Fruit fly (Drosophila melanogaster) whole organism, adult: ENCODE measurements around the gene Lon.

Source experiments
- CG11617 ChIP-seq: fragments of 200-800 bp; sonication (Bioruptor generic); optimal IDR thresholded peaks from 2 replicates; lab custom pipeline; 2017; ENCODE audit warnings: mild to moderate bottlenecking, missing biosample characterization, missing genetic modification reagents, missing genetic modification characterization
- CG12768 ChIP-seq: fragments of 200-800 bp; sonication (Bioruptor generic); optimal IDR thresholded peaks from 2 replicates; lab custom pipeline; 2017; ENCODE audit warnings: missing biosample characterization, missing genetic modification characterization, mild to moderate bottlenecking, moderate library complexity, missing genetic modification reagents
- CG14711 ChIP-seq: fragments of 200-800 bp; sonication (Bioruptor generic); optimal IDR thresholded peaks from 2 replicates; lab custom pipeline; 2018; ENCODE audit warnings: missing biosample characterization, mild to moderate bottlenecking, missing genetic modification characterization, moderate library complexity
- CG1620 ChIP-seq: fragments of 200-800 bp; sonication (Bioruptor generic); optimal IDR thresholded peaks from 2 replicates; lab custom pipeline; 2016; ENCODE audit warnings: missing biosample characterization, missing genetic modification characterization
- CG33017 ChIP-seq: fragments of 200-800 bp; sonication (Bioruptor generic); optimal IDR thresholded peaks from 2 replicates; lab custom pipeline; 2018; ENCODE audit warnings: missing biosample characterization, mild to moderate bottlenecking, missing genetic modification characterization, moderate library complexity
- CG5204 ChIP-seq: fragments of 200-800 bp; sonication (Bioruptor generic); optimal IDR thresholded peaks from 2 replicates; lab custom pipeline; 2016; ENCODE audit warnings: missing biosample characterization, missing genetic modification characterization
- CG7045 ChIP-seq: fragments of 200-800 bp; sonication (Bioruptor generic); optimal IDR thresholded peaks from 2 replicates; lab custom pipeline; 2017; ENCODE audit warnings: missing biosample characterization, mild to moderate bottlenecking, missing genetic modification characterization
- CG7101 ChIP-seq: fragments of 200-800 bp; sonication (Bioruptor generic); optimal IDR thresholded peaks from 2 replicates; lab custom pipeline; 2018; ENCODE audit warnings: missing biosample characterization, mild to moderate bottlenecking, missing genetic modification characterization, moderate library complexity
- Clk ChIP-seq: fragments of 200-800 bp; sonication (Bioruptor generic); optimal IDR thresholded peaks from 2 replicates; lab custom pipeline; 2017; ENCODE audit warnings: missing biosample characterization, missing genetic modification characterization
- Crg-1 ChIP-seq: fragments of 200-800 bp; sonication (Bioruptor generic); optimal IDR thresholded peaks from 2 replicates; lab custom pipeline; 2016; ENCODE audit warnings: missing biosample characterization, missing genetic modification characterization
- Hr96 ChIP-seq: fragments of 200-800 bp; sonication (Bioruptor generic); optimal IDR thresholded peaks from 2 replicates; lab custom pipeline; 2016; ENCODE audit warnings: missing biosample characterization, missing genetic modification characterization
- Mnt ChIP-seq: fragments of 200-800 bp; sonication (Bioruptor generic); optimal IDR thresholded peaks from 2 replicates; lab custom pipeline; 2016; ENCODE audit warnings: missing biosample characterization, mild to moderate bottlenecking, missing genetic modification characterization
- bab1 ChIP-seq: fragments of 200-800 bp; sonication (Bioruptor generic); optimal IDR thresholded peaks from 3 replicates; lab custom pipeline; 2019; ENCODE audit warnings: missing biosample characterization, mild to moderate bottlenecking, missing genetic modification characterization, moderate library complexity
- cic ChIP-seq: fragments of 200-800 bp; sonication (Bioruptor generic); optimal IDR thresholded peaks from 2 replicates; lab custom pipeline; 2017; ENCODE audit warnings: missing biosample characterization, mild to moderate bottlenecking, missing genetic modification characterization, moderate library complexity
- cnc ChIP-seq, 2 experiments: fragments of >200 bp; optimal IDR thresholded peaks; 2 replicates each; lab custom pipeline; 2017
- kay ChIP-seq: fragments of 200-800 bp; sonication (Bioruptor generic); peaks from one replicate; lab custom pipeline; 2016; ENCODE audit warnings: missing biosample characterization, missing genetic modification characterization, borderline replicate concordance
- ovo ChIP-seq: fragments of 200-800 bp; sonication (Bioruptor generic); optimal IDR thresholded peaks from 2 replicates; lab custom pipeline; 2016; ENCODE audit warnings: missing biosample characterization, missing genetic modification characterization
- pad ChIP-seq: fragments of 200-800 bp; sonication (Bioruptor generic); optimal IDR thresholded peaks from 3 replicates; lab custom pipeline; 2017; ENCODE audit warnings: missing biosample characterization, missing genetic modification characterization, mild to moderate bottlenecking, moderate library complexity, missing genetic modification reagents
- tj ChIP-seq: fragments of 200-800 bp; sonication (Bioruptor generic); optimal IDR thresholded peaks from 3 replicates; lab custom pipeline; 2017; ENCODE audit warnings: missing biosample characterization, mild to moderate bottlenecking, missing genetic modification characterization, moderate library complexity
- toe ChIP-seq: fragments of 200-800 bp; sonication (Bioruptor generic); optimal IDR thresholded peaks from 2 replicates; lab custom pipeline; 2016; ENCODE audit warnings: missing biosample characterization, missing genetic modification characterization

Lon gene

dm6 chr3L:19560005-19560694, 51.8 kb downstream of the Lon start:
- TF ChIP-seq CG5204 (GFP tag; lab: Kevin White, UChicago), result no peak
- no peak for TF ChIP-seq ovo (GFP tag; lab: Kevin White, UChicago)
- TF ChIP-seq pad (GFP tag; lab: Kevin White, UChicago), result no peak
- TF ChIP-seq Crg-1, result no peak
- no peak for TF ChIP-seq tj (GFP tag; lab: Kevin White, UChicago)
- TF ChIP-seq Clk (GFP tag; lab: Kevin White, UChicago), result no peak
- no peak for TF ChIP-seq Hr96 (GFP tag; lab: Kevin White, UChicago)
- no peak for TF ChIP-seq bab1 (GFP tag; lab: Kevin White, UChicago)
- TF ChIP-seq CG12768 (GFP tag; lab: Kevin White, UChicago), result no peak
- no peak for TF ChIP-seq CG7101 (tag; lab: Kevin White, UChicago)

DNA sequence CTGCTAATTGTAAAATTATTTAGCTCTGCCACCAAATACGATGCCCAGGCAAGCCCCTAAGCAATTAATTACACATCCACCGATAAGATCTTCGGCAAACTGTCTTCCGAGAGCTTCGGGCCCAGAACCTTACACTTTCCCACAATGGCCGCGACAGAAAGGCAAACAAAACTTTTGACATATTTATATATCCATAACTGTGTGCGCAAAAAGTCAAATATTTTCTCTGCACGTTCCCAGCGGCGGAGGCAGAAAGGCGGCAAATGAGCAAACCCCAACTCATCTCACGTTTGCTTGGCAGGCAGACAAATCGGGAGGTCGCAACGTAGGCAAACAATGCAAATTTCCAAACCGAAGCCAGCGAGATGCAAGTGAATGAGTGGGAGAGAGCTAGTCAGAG, 52.8 kb downstream of the Lon start:
- TF ChIP-seq CG12768 (GFP tag; lab: Kevin White, UChicago) (no peak), Mnt (GFP tag; lab: Kevin White, UChicago) (no peak), pad (GFP tag; lab: Kevin White, UChicago) (no peak), CG7101 (tag; lab: Kevin White, UChicago) (no peak), ovo (GFP tag; lab: Kevin White, UChicago) (no peak), CG11617 (GFP tag; lab: Kevin White, UChicago) (no peak), Hr96 (GFP tag; lab: Kevin White, UChicago) (no peak), Clk (GFP tag; lab: Kevin White, UChicago) (no peak), cnc (optimal IDR thresholded peaks at IDR 0.05; lab: Kevin White, UChicago) (no peak), CG1620 (GFP tag; lab: Kevin White, UChicago) (no peak), toe (GFP tag; lab: Kevin White, UChicago) (no peak), CG14711 (tag; lab: Kevin White, UChicago) (no peak), CG33017 (tag; lab: Kevin White, UChicago) (no peak), bab1 (GFP tag; lab: Kevin White, UChicago) (no peak), kay (no peak), CG7045 (GFP tag; lab: Kevin White, UChicago) (no peak)

- no peak for TF ChIP-seq CG33017 (tag; lab: Kevin White, UChicago)
These were observed 53.3 kb downstream of the Lon start for dm6 chr3L:19558674-19559073.

DNA sequence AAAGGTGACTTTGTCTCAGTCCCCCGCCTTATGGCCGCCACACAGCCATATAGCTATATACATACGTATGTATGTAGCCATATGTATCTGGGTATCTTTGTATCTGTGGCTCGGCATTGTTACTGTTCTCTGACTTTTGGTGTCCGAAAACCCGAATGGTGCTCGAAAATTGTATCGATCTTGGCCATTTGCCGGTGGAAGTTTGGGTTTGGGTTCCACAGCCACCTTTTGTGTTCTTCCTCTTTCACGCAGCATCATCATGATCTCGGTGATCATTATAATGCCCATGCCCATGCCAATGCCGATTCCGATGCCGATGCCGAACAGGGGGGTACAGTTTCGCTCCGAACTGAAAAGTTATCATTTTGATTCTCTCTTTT, 54.0 kb downstream of the Lon start:
- TF ChIP-seq Mnt (GFP tag; lab: Kevin White, UChicago) (no peak), CG7101 (tag; lab: Kevin White, UChicago) (no peak), CG11617 (GFP tag; lab: Kevin White, UChicago) (no peak), CG1620 (GFP tag; lab: Kevin White, UChicago) (no peak), toe (GFP tag; lab: Kevin White, UChicago) (no peak), pad (GFP tag; lab: Kevin White, UChicago) (no peak), Hr96 (GFP tag; lab: Kevin White, UChicago) (no peak), Crg-1 (no peak), CG12768 (GFP tag; lab: Kevin White, UChicago) (no peak), CG33017 (tag; lab: Kevin White, UChicago) (no peak), CG5204 (GFP tag; lab: Kevin White, UChicago) (no peak), tj (GFP tag; lab: Kevin White, UChicago) (no peak), ovo (GFP tag; lab: Kevin White, UChicago) (no peak), cnc (optimal IDR thresholded peaks at IDR 0.05; lab: Kevin White, UChicago) (no peak), bab1 (GFP tag; lab: Kevin White, UChicago) (no peak), kay (no peak), cic (GFP tag; lab: Kevin White, UChicago) (no peak)
